Fruit fly (Drosophila melanogaster): ENCODE measurements around the gene Prosbeta4.

The Prosbeta4 gene

dm6 chr2L:16715841-16716701 lies 15.9 kb downstream of the Prosbeta4 start, which contains the start of the genes Cyt-c-d and CG31808 (continued):
- TF ChIP-seq scrt (GFP tag; optimal IDR thresholded peaks at IDR 0.05): peak; percentile 96
- TF ChIP-seq Vsx1 (GFP tag; optimal IDR thresholded peaks at IDR 0.05): peak; percentile 98
- TF ChIP-seq CG7372 (GFP tag; IDR thresholded peaks at IDR 0.05): peak; percentile 95
- TF ChIP-seq Dip3 (GFP tag; optimal IDR thresholded peaks at IDR 0.05): peak; percentile 87
- peak; percentile 96 for TF ChIP-seq Chrac-16 (GFP tag; optimal IDR thresholded peaks at IDR 0.05)
- TF ChIP-seq Hey (tag; optimal IDR thresholded peaks at IDR 0.05): peak; percentile 72
- TF ChIP-seq TFAM (GFP tag; optimal IDR thresholded peaks at IDR 0.05): peak; percentile 83
- TF ChIP-seq corto (GFP tag; optimal IDR thresholded peaks at IDR 0.05): peak; percentile 89
- peak; percentile 58 for TF ChIP-seq CG14965 (GFP tag; optimal IDR thresholded peaks at IDR 0.05; ENCODE audit: borderline replicate concordance)
- TF ChIP-seq CG6854 (GFP tag; optimal IDR thresholded peaks at IDR 0.05): peak; percentile 92
- peak; percentile 90 for TF ChIP-seq twi (tag; optimal IDR thresholded peaks at IDR 0.05)
- peak; percentile 87 for TF ChIP-seq CG9215 (GFP tag; IDR thresholded peaks at IDR 0.05)
- peak; percentile 91 for TF ChIP-seq CG10267 (tag; optimal IDR thresholded peaks at IDR 0.05)
- peak; percentile 88 for TF ChIP-seq slp2 (GFP tag; optimal IDR thresholded peaks at IDR 0.05)
- peak; percentile 95 for TF ChIP-seq CG14710 (tag; optimal IDR thresholded peaks at IDR 0.05)
- peak; percentile 86 for TF ChIP-seq cas (GFP tag; IDR thresholded peaks at IDR 0.05)
- TF ChIP-seq sna (GFP tag; IDR thresholded peaks at IDR 0.05; ENCODE audit: partially characterized antibody): no peak
- peak; percentile 98 for TF ChIP-seq ken (GFP tag; IDR thresholded peaks at IDR 0.05)
- peak; percentile 95 for TF ChIP-seq ewg (GFP tag; optimal IDR thresholded peaks at IDR 0.05)
- TF ChIP-seq YL-1 (GFP tag; optimal IDR thresholded peaks at IDR 0.05): peak; percentile 90
- TF ChIP-seq CG13894 (tag; optimal IDR thresholded peaks at IDR 0.05): peak; percentile 2
- TF ChIP-seq her (GFP tag; optimal IDR thresholded peaks at IDR 0.05): peak; percentile 80
- TF ChIP-seq CG1603 (tag; optimal IDR thresholded peaks at IDR 0.05): peak; percentile 97
- peak; percentile 92 for TF ChIP-seq Gsc (GFP tag; IDR thresholded peaks at IDR 0.05)
- TF ChIP-seq gcm2 (GFP tag; optimal IDR thresholded peaks at IDR 0.05): peak; percentile 93
- peak; percentile 99 for TF ChIP-seq CG12391 (tag; optimal IDR thresholded peaks at IDR 0.05)
- TF ChIP-seq CG7963 (GFP tag; IDR thresholded peaks at IDR 0.05; ENCODE audit: partially characterized antibody): no peak
- TF ChIP-seq CG4328 (GFP tag; optimal IDR thresholded peaks at IDR 0.05): peak; percentile 91
- peak; percentile 93 for TF ChIP-seq lbe (GFP tag; optimal IDR thresholded peaks at IDR 0.05)
- peak; percentile 85 for TF ChIP-seq HLH54F (GFP tag; optimal IDR thresholded peaks at IDR 0.05)
- TF ChIP-seq inv (GFP tag; IDR thresholded peaks at IDR 0.05; ENCODE audit: partially characterized antibody): no peak
- peak; percentile 95 for TF ChIP-seq Max (GFP tag; optimal IDR thresholded peaks at IDR 0.05)
- TF ChIP-seq CG3281 (GFP tag; optimal IDR thresholded peaks at IDR 0.05): peak; percentile 93
- TF ChIP-seq Dbx (GFP tag; IDR thresholded peaks at IDR 0.05): peak; percentile 90
- peak; percentile 84; the same call in 1 of the 2 replicates for TF ChIP-seq ham (GFP tag; IDR thresholded peaks at IDR 0.05)
- TF ChIP-seq CG3838 (GFP tag; optimal IDR thresholded peaks at IDR 0.05): peak; percentile 95
- peak in 1 of 2 experiments; percentile 99 for TF ChIP-seq eve (GFP tag; optimal IDR thresholded peaks at IDR 0.05)
- TF ChIP-seq pb (GFP tag; optimal IDR thresholded peaks at IDR 0.05): peak; percentile 71
- peak; percentile 98 for TF ChIP-seq ara (GFP tag; IDR thresholded peaks at IDR 0.05)
- TF ChIP-seq Mrtf (GFP tag; IDR thresholded peaks at IDR 0.05): peak; percentile 96
- peak; percentile 100 for TF ChIP-seq sens (GFP tag)
- peak; percentile 85 for TF ChIP-seq en (GFP tag; optimal IDR thresholded peaks at IDR 0.05)
- TF ChIP-seq CG6175 (GFP tag; IDR thresholded peaks at IDR 0.05): peak; percentile 97
- TF ChIP-seq pfk (GFP tag; optimal IDR thresholded peaks at IDR 0.05): peak; percentile 39
- TF ChIP-seq klu (GFP tag; IDR thresholded peaks at IDR 0.05): peak; percentile 87
- TF ChIP-seq jumu (GFP tag; optimal IDR thresholded peaks at IDR 0.05): peak; percentile 89
- TF ChIP-seq PHDP (tag; optimal IDR thresholded peaks at IDR 0.05): peak; percentile 98
- peak; percentile 94 for TF ChIP-seq CG9727 (GFP tag; optimal IDR thresholded peaks at IDR 0.05)
- peak; percentile 84 for TF ChIP-seq wek (GFP tag; optimal IDR thresholded peaks at IDR 0.05)

All from whole organism, embryonic.